Worm (Caenorhabditis elegans) whole organism, L1 larva: ENCODE results near the gene D1054.10.

ENCODE experiments used
- C16A3.4 ChIP-seq: fragments of 150-350 bp; optimal IDR thresholded peaks from 2 replicates; lab custom pipeline; 2014; ENCODE audit warnings: missing biosample characterization, missing genetic modification characterization
- C34B4.2 ChIP-seq: sonication (generic microtip); optimal IDR thresholded peaks from 2 replicates; lab custom pipeline; 2017; ENCODE audit warnings: mild to moderate bottlenecking, missing genetic modification characterization, missing compliant biosample characterization
- F16B12.6 ChIP-seq: fragments of 150-350 bp; optimal IDR thresholded peaks from 2 replicates; lab custom pipeline; 2014; ENCODE audit warnings: missing biosample characterization, missing genetic modification characterization
- Y116A8C.19 ChIP-seq: sonication (generic microtip); optimal IDR thresholded peaks from 2 replicates; lab custom pipeline; 2016; ENCODE audit warnings: missing compliant biosample characterization, missing genetic modification characterization, borderline replicate concordance
- aly-2 ChIP-seq: fragments of 150-350 bp; optimal IDR thresholded peaks from 2 replicates; lab custom pipeline; 2014; ENCODE audit warnings: missing biosample characterization, missing genetic modification characterization
- ceh-88 ChIP-seq: fragments of 200-800 bp; sonication (Bioruptor generic); IDR thresholded peaks from 2 replicates; pipeline ENCODE4 v1.3.6; 2022; ENCODE audit warnings: missing genetic modification characterization, missing compliant biosample characterization
- dpl-1 ChIP-seq, 3 experiments: fragments of 150-350 bp in 2 of 3; sonication (generic microtip) in 1 of 3; optimal IDR thresholded peaks; 2 replicates each; lab custom pipeline; 2014 to 2017; ENCODE audit warnings: missing biosample characterization in 3 of 3, missing genetic modification characterization in 3 of 3, missing genetic modification reagents in 3 of 3
- efl-1 ChIP-seq, 4 experiments: fragments of 150-350 bp; optimal IDR thresholded peaks in 3 of 4; peaks in 1 of 4; 1 replicate in 1 of 4; 2 replicates in 3 of 4; lab custom pipeline; 2014; ENCODE audit warnings: missing biosample characterization in 2 of 4, missing genetic modification characterization in 2 of 4, missing genetic modification reagents in 2 of 4
- egl-13 ChIP-seq: sonication (generic microtip); optimal IDR thresholded peaks from 2 replicates; lab custom pipeline; 2016; ENCODE audit warnings: missing genotype, missing genetic modification reagents, missing genetic modification characterization, missing compliant biosample characterization
- egl-27 ChIP-seq, 2 experiments: fragments of 150-350 bp in 1 of 2; sonication (generic microtip); optimal IDR thresholded peaks; 3 replicates each; lab custom pipeline; 2017 to 2018; ENCODE audit warnings: missing biosample characterization in 2 of 2, missing genetic modification characterization in 2 of 2, missing genetic modification reagents in 2 of 2
- elt-2 ChIP-seq: sonication (generic microtip); optimal IDR thresholded peaks from 2 replicates; lab custom pipeline; 2016; ENCODE audit warnings: missing genetic modification characterization, mild to moderate bottlenecking, inconsistent platforms, missing compliant biosample characterization, missing genetic modification reagents
- fkh-4 ChIP-seq: sonication (generic microtip); optimal IDR thresholded peaks from 2 replicates; lab custom pipeline; 2016; ENCODE audit warnings: missing compliant biosample characterization, missing genetic modification characterization, borderline replicate concordance
- hpl-2 ChIP-seq: fragments of 150-350 bp; optimal IDR thresholded peaks from 2 replicates; lab custom pipeline; 2014; ENCODE audit warnings: missing biosample characterization, missing genetic modification reagents, missing genetic modification characterization
- isw-1 ChIP-seq: fragments of 200-800 bp; sonication (Bioruptor generic); IDR thresholded peaks from 2 replicates; pipeline ENCODE4 v1.3.6; 2022; ENCODE audit warnings: missing genetic modification characterization, missing compliant biosample characterization
- lin-13 ChIP-seq: fragments of 150-350 bp; optimal IDR thresholded peaks from 2 replicates; lab custom pipeline; 2014; ENCODE audit warnings: missing biosample characterization, missing genetic modification reagents, missing genetic modification characterization
- lin-35 ChIP-seq, 2 experiments: fragments of 150-350 bp; optimal IDR thresholded peaks; 2 replicates each; lab custom pipeline; 2014; ENCODE audit warnings: missing biosample characterization in 2 of 2, missing genetic modification characterization in 2 of 2, missing genetic modification reagents in 2 of 2
- lsy-2 ChIP-seq, 2 experiments: fragments of 150-350 bp; optimal IDR thresholded peaks; 2 replicates each; lab custom pipeline; 2014; ENCODE audit warnings: missing biosample characterization in 2 of 2, missing genetic modification characterization in 2 of 2
- mab-9 ChIP-seq: fragments of 200-800 bp; sonication (Bioruptor generic); IDR thresholded peaks from 2 replicates; pipeline ENCODE4 v1.3.6; 2022; ENCODE audit warnings: missing genetic modification reagents, missing genetic modification characterization, missing compliant biosample characterization
- mep-1 ChIP-seq: fragments of 150-350 bp; optimal IDR thresholded peaks from 2 replicates; lab custom pipeline; 2014; ENCODE audit warnings: missing biosample characterization, missing genetic modification characterization
- nhr-12 ChIP-seq: sonication (generic microtip); optimal IDR thresholded peaks from 2 replicates; lab custom pipeline; 2017; ENCODE audit warnings: missing biosample characterization, missing genetic modification characterization
- nhr-20 ChIP-seq: sonication (generic microtip); optimal IDR thresholded peaks from 2 replicates; lab custom pipeline; 2016; ENCODE audit warnings: mild to moderate bottlenecking, missing genetic modification characterization, missing compliant biosample characterization
- nhr-28 ChIP-seq: fragments of 150-350 bp; optimal IDR thresholded peaks from 2 replicates; lab custom pipeline; 2014; ENCODE audit warnings: missing biosample characterization, missing genetic modification characterization
- nhr-71 ChIP-seq: sonication (generic microtip); optimal IDR thresholded peaks from 2 replicates; lab custom pipeline; 2016; ENCODE audit warnings: mild to moderate bottlenecking, missing genetic modification characterization, moderate library complexity, missing compliant biosample characterization
- nhr-76 ChIP-seq: sonication (generic microtip); optimal IDR thresholded peaks from 2 replicates; lab custom pipeline; 2017; ENCODE audit warnings: missing biosample characterization, missing genetic modification characterization
- nhr-84 ChIP-seq: sonication (generic microtip); optimal IDR thresholded peaks from 2 replicates; lab custom pipeline; 2017; ENCODE audit warnings: missing biosample characterization, missing genetic modification characterization
- nhr-85 ChIP-seq: sonication (generic microtip); peaks from one replicate; lab custom pipeline; 2016; ENCODE audit warnings: missing genetic modification characterization, inconsistent platforms, missing compliant biosample characterization
- nhr-90 ChIP-seq: sonication (generic microtip); optimal IDR thresholded peaks from 2 replicates; lab custom pipeline; 2016; ENCODE audit warnings: mild to moderate bottlenecking, missing genetic modification characterization, missing compliant biosample characterization; ENCODE audit not compliant: poor library complexity
- pag-3 ChIP-seq: sonication (generic microtip); optimal IDR thresholded peaks from 2 replicates; lab custom pipeline; 2017; ENCODE audit warnings: missing genetic modification characterization, mild to moderate bottlenecking, missing compliant biosample characterization, antibody characterized with exemption, borderline replicate concordance; ENCODE audit not compliant: insufficient read depth
- pqm-1 ChIP-seq: sonication (generic microtip); optimal IDR thresholded peaks from 3 replicates; lab custom pipeline; 2017; ENCODE audit warnings: missing biosample characterization, missing genetic modification characterization
- rnt-1 ChIP-seq: sonication (generic microtip); optimal IDR thresholded peaks from 2 replicates; lab custom pipeline; 2016; ENCODE audit warnings: mild to moderate bottlenecking, missing genetic modification characterization, moderate library complexity, missing compliant biosample characterization
- skn-1 ChIP-seq: fragments of 150-350 bp; optimal IDR thresholded peaks from 2 replicates; lab custom pipeline; 2014; ENCODE audit warnings: missing biosample characterization, missing genetic modification characterization
- snpc-4 ChIP-seq: fragments of 150-350 bp; optimal IDR thresholded peaks from 2 replicates; lab custom pipeline; 2014; ENCODE audit warnings: missing biosample characterization, missing genetic modification characterization
- snu-23 ChIP-seq: sonication (generic microtip); optimal IDR thresholded peaks from 2 replicates; lab custom pipeline; 2016; ENCODE audit warnings: missing genetic modification characterization, missing compliant biosample characterization
- tlp-1 ChIP-seq: fragments of 150-350 bp; optimal IDR thresholded peaks from 2 replicates; lab custom pipeline; 2014; ENCODE audit warnings: missing biosample characterization, missing genetic modification characterization
- unc-130 ChIP-seq: fragments of 150-350 bp; optimal IDR thresholded peaks from 2 replicates; lab custom pipeline; 2017; ENCODE audit warnings: missing biosample characterization, missing genetic modification characterization, inconsistent platforms
- unc-62 ChIP-seq: fragments of 150-350 bp; optimal IDR thresholded peaks from 2 replicates; lab custom pipeline; 2014; ENCODE audit warnings: missing biosample characterization, missing genetic modification reagents, missing genetic modification characterization
- unc-86 ChIP-seq: sonication (generic microtip); optimal IDR thresholded peaks from 2 replicates; lab custom pipeline; 2016; ENCODE audit warnings: missing genetic modification characterization, missing compliant biosample characterization
- zag-1 ChIP-seq: fragments of 150-350 bp; optimal IDR thresholded peaks from 2 replicates; lab custom pipeline; 2014; ENCODE audit warnings: missing biosample characterization, missing genetic modification characterization
- ztf-11 ChIP-seq, 2 experiments: sonication (generic microtip); optimal IDR thresholded peaks; 2 replicates each; lab custom pipeline; 2016 to 2017; ENCODE audit warnings: missing genetic modification characterization in 2 of 2, missing biosample characterization in 1 of 2, missing compliant biosample characterization in 1 of 2

Gene D1054.10

DNA sequence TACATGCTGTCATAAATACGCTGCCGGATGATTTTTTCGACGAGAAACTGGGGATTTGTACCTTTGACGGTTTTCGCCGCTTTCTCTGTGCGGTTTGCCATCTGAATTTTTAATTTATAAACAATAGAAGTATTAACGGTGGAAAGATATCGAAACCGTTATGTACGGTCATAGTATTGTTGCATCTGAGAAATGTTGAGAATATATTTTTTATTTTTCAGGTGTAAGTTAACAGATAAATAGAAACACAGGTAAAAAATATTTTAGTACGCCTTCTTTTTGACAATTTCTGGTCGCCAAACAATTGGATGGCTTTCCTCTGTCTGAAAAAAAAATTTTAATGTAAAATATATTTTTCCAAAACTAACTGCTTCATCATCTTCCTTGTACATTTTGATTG lies 13.3 kb upstream of the D1054.10 start, which contains the start of gene prp-38:
prp-38 (minus strand) TSS at position 101 of the 400 bp plus-strand sequence.
- no peak for TF ChIP-seq snu-23 (GFP tag; lab: Kevin White, UChicago)
- no peak for TF ChIP-seq pag-3
- no peak for TF ChIP-seq pqm-1 (tag; lab: Kevin White, UChicago)
- TF ChIP-seq unc-130 (tag; lab: Kevin White, UChicago): no peak

DNA sequence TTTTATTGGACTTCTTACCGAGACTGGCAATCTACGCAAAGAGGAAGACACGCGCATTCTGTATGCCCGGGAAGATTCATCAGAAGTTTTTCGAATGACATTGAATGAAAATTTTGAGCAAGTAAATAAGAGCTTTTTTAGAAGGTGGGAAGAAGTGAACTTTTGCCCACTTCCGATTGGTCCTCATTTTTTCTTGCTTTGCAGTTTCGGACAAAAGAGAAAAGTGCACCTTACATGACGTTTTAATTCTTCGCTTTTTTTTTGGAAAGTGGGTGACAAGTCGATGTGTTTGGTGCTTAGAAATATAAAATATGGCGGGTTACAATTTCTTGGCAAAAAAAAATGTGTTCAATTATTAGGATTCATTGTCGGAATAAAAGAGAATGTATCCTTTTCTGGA lies 11.7 kb upstream of the D1054.10 start, which contains the start of gene secs-1:
secs-1 (minus strand) TSS at position 101 of the 400 bp plus-strand sequence.
- TF ChIP-seq tlp-1 (tag; lab: Kevin White, UChicago): no peak
- TF ChIP-seq unc-62: no peak
- no peak for TF ChIP-seq nhr-20 (tag; lab: Kevin White, UChicago)
- TF ChIP-seq pqm-1 (tag; lab: Kevin White, UChicago): no peak
- no peak for TF ChIP-seq dpl-1 (GFP tag; optimal IDR thresholded peaks at IDR 0.05; lab: Kevin White, UChicago)
- no peak for TF ChIP-seq hpl-2 (GFP tag; lab: Kevin White, UChicago)
- no peak for TF ChIP-seq snpc-4 (tag; lab: Kevin White, UChicago)
- no peak for TF ChIP-seq zag-1 (tag; lab: Kevin White, UChicago)
- TF ChIP-seq C34B4.2 (tag; lab: Kevin White, UChicago): no peak
- no peak for TF ChIP-seq mab-9 (GFP tag; lab: Robert Waterston, UW)
- TF ChIP-seq mep-1 (tag; lab: Kevin White, UChicago): no peak
- TF ChIP-seq rnt-1 (tag; lab: Kevin White, UChicago): no peak
- no peak for TF ChIP-seq nhr-28 (tag; lab: Kevin White, UChicago)
- no peak for TF ChIP-seq F16B12.6
- TF ChIP-seq pag-3: no peak
- no peak for TF ChIP-seq isw-1 (GFP tag; lab: Robert Waterston, UW)
- TF ChIP-seq unc-130 (tag; lab: Kevin White, UChicago): no peak

ce11 chrV:10802060-10802459 lies 9.4 kb upstream of the D1054.10 start:
- no peak for TF ChIP-seq lin-13 (GFP tag; lab: Kevin White, UChicago)
- peak; percentile 76 for TF ChIP-seq pqm-1 (tag; lab: Kevin White, UChicago)
- no peak for TF ChIP-seq nhr-28 (tag; lab: Kevin White, UChicago)
- TF ChIP-seq nhr-12 (tag; lab: Kevin White, UChicago): no peak
- TF ChIP-seq nhr-20 (tag; lab: Kevin White, UChicago): peak; percentile 10
- TF ChIP-seq egl-13 (tag; lab: Kevin White, UChicago): no peak
- TF ChIP-seq aly-2: no peak
- no peak for TF ChIP-seq C16A3.4
- no peak for TF ChIP-seq skn-1 (tag; lab: Kevin White, UChicago)
- no peak for TF ChIP-seq Y116A8C.19 (tag; lab: Kevin White, UChicago)
- TF ChIP-seq nhr-90 (tag; lab: Kevin White, UChicago): peak; percentile 41
- TF ChIP-seq lin-35 (GFP tag; optimal IDR thresholded peaks at IDR 0.05; lab: Kevin White, UChicago): peak in 1 of 2 experiments; percentile 12
- no peak for TF ChIP-seq egl-27 (tag; optimal IDR thresholded peaks at IDR 0.05; lab: Kevin White, UChicago)
- no peak for TF ChIP-seq nhr-84 (tag; lab: Kevin White, UChicago)
- TF ChIP-seq C34B4.2 (tag; lab: Kevin White, UChicago): no peak
- no peak for TF ChIP-seq tlp-1 (tag; lab: Kevin White, UChicago)
- TF ChIP-seq nhr-76 (tag; lab: Kevin White, UChicago): no peak
- no peak for TF ChIP-seq hpl-2 (GFP tag; lab: Kevin White, UChicago)
- TF ChIP-seq ceh-88: no peak
- TF ChIP-seq fkh-4 (tag; lab: Kevin White, UChicago): no peak
- peak; percentile 98 for TF ChIP-seq elt-2 (tag; lab: Kevin White, UChicago)
- peak; percentile 47 for TF ChIP-seq nhr-71 (tag; lab: Kevin White, UChicago)
- no peak for TF ChIP-seq unc-86 (tag; lab: Kevin White, UChicago)
- no peak for TF ChIP-seq lsy-2 (tag; optimal IDR thresholded peaks at IDR 0.05; lab: Kevin White, UChicago)
- no peak for TF ChIP-seq nhr-85 (tag; lab: Kevin White, UChicago)
- TF ChIP-seq ztf-11 (tag; optimal IDR thresholded peaks at IDR 0.05; lab: Kevin White, UChicago): no peak
- no peak for TF ChIP-seq efl-1 (optimal IDR thresholded peaks at IDR 0.05; lab: Kevin White, UChicago)
- no peak for TF ChIP-seq efl-1 (GFP tag; optimal IDR thresholded peaks at IDR 0.05 in 1 of 2; lab: Kevin White, UChicago)
